Worm (Caenorhabditis elegans): ENCODE results near the gene orai-1.
A peak's percentile ranks its signal among the peaks of the same experiment; 100 is the strongest.

- TF ChIP-seq ztf-11 (tag; optimal IDR thresholded peaks at IDR 0.05): no peak
- no peak for TF ChIP-seq ztf-4 (tag; optimal IDR thresholded peaks at IDR 0.05)
- no peak for TF ChIP-seq ama-1 (optimal IDR thresholded peaks at IDR 0.05)
- no peak for TF ChIP-seq ZK546.5 (tag; optimal IDR thresholded peaks at IDR 0.05)
- TF ChIP-seq snpc-4 (tag; optimal IDR thresholded peaks at IDR 0.05): no peak
- TF ChIP-seq nhr-21 (tag; optimal IDR thresholded peaks at IDR 0.05): no peak
- peak; percentile 26 for TF ChIP-seq nhr-25 (tag; optimal IDR thresholded peaks at IDR 0.05)
- TF ChIP-seq mab-5 (tag; optimal IDR thresholded peaks at IDR 0.05): no peak
- no peak for TF ChIP-seq nhr-77 (tag; optimal IDR thresholded peaks at IDR 0.05)
- no peak for TF ChIP-seq mdl-1 (tag; optimal IDR thresholded peaks at IDR 0.05)
Measured at ce11 chrIII:654365-654764, 7.8 kb downstream of the orai-1 start.
